Fruit fly (Drosophila melanogaster) whole organism, embryonic: ENCODE results near the gene Mybbp1A.

Experiments used
- Ada2b ChIP-seq: fragments of 200-800 bp; sonication (Bioruptor generic); IDR thresholded peaks from 2 replicates; pipeline ENCODE4 v1.3.6; 2022; ENCODE audit warnings: missing biosample characterization, missing genetic modification characterization
- Adf1 ChIP-seq: fragments of 200-800 bp; sonication (Bioruptor generic); IDR thresholded peaks from 2 replicates; pipeline ENCODE4 v1.3.6; 2022; ENCODE audit warnings: missing biosample characterization, missing genetic modification characterization
- Bgb ChIP-seq: fragments of 200-800 bp; sonication (Bioruptor generic); IDR thresholded peaks from 2 replicates; pipeline ENCODE4 v1.3.6; 2022; ENCODE audit warnings: missing biosample characterization, missing genetic modification characterization; ENCODE audit not compliant: partially characterized antibody
- Blimp-1 ChIP-seq: fragments of 200-800 bp; sonication (Bioruptor generic); optimal IDR thresholded peaks from 3 replicates; lab custom pipeline; 2018; ENCODE audit warnings: missing biosample characterization, missing genetic modification characterization, mild to moderate bottlenecking, moderate library complexity, missing genetic modification reagents
- CG10565 ChIP-seq: fragments of 200-800 bp; sonication (Bioruptor generic); optimal IDR thresholded peaks from 3 replicates; lab custom pipeline; 2016; ENCODE audit warnings: missing biosample characterization, mild to moderate bottlenecking, missing genetic modification characterization
- CG12659 ChIP-seq: fragments of 200-800 bp; sonication (Bioruptor generic); optimal IDR thresholded peaks from 3 replicates; lab custom pipeline; 2017; ENCODE audit warnings: mild to moderate bottlenecking, missing biosample characterization, missing genetic modification reagents, missing genetic modification characterization
- CG12942 ChIP-seq: fragments of 200-800 bp; sonication (Bioruptor generic); optimal IDR thresholded peaks from 3 replicates; lab custom pipeline; 2016; ENCODE audit warnings: missing biosample characterization, missing genetic modification characterization
- CG13624 ChIP-seq: fragments of 200-800 bp; sonication (Bioruptor generic); optimal IDR thresholded peaks from 2 replicates; lab custom pipeline; 2016; ENCODE audit warnings: missing biosample characterization, missing genetic modification characterization
- CG14014 ChIP-seq: fragments of 200-800 bp; sonication (Bioruptor generic); IDR thresholded peaks from 2 replicates; pipeline ENCODE4 v1.3.6; 2022; ENCODE audit warnings: missing biosample characterization, missing genetic modification characterization
- CG14965 ChIP-seq: fragments of 200-800 bp; sonication (Bioruptor generic); optimal IDR thresholded peaks from 2 replicates; lab custom pipeline; 2016; ENCODE audit warnings: missing biosample characterization, missing genetic modification characterization, borderline replicate concordance
- CG15479 ChIP-seq: fragments of 200-800 bp; sonication (Bioruptor generic); optimal IDR thresholded peaks from 3 replicates; lab custom pipeline; 2019; ENCODE audit warnings: missing biosample characterization, mild to moderate bottlenecking, missing genetic modification characterization, moderate library complexity
- CG16813 ChIP-seq: fragments of 200-800 bp; sonication (Bioruptor generic); IDR thresholded peaks from 3 replicates; pipeline ENCODE4 v1.3.6; 2022; ENCODE audit warnings: missing biosample characterization, missing genetic modification characterization; ENCODE audit not compliant: partially characterized antibody
- CG2889 ChIP-seq: fragments of 200-800 bp; sonication (Bioruptor generic); IDR thresholded peaks from 3 replicates; pipeline ENCODE4 v1.3.6; 2022; ENCODE audit warnings: missing biosample characterization, missing genetic modification characterization
- CG30020 ChIP-seq: fragments of 200-800 bp; optimal IDR thresholded peaks from 2 replicates; lab custom pipeline; 2019; ENCODE audit warnings: missing biosample characterization, mild to moderate bottlenecking, missing genetic modification characterization, moderate library complexity
- CG32767 ChIP-seq: fragments of 200-800 bp; sonication (Bioruptor generic); IDR thresholded peaks from 2 replicates; pipeline ENCODE4 v1.3.6; 2022; ENCODE audit warnings: missing biosample characterization, missing genetic modification characterization
- CG34376 ChIP-seq: fragments of 200-800 bp; sonication (Bioruptor generic); optimal IDR thresholded peaks from 2 replicates; lab custom pipeline; 2018; ENCODE audit warnings: missing biosample characterization, mild to moderate bottlenecking, missing genetic modification characterization
- CG7987 ChIP-seq: fragments of 200-800 bp; sonication (Bioruptor generic); optimal IDR thresholded peaks from 2 replicates; lab custom pipeline; 2018; ENCODE audit warnings: missing biosample characterization, mild to moderate bottlenecking, missing genetic modification characterization, moderate library complexity
- CTCF ChIP-seq: fragments of 200-800 bp; sonication (Bioruptor generic); optimal IDR thresholded peaks from 2 replicates; lab custom pipeline; 2017; ENCODE audit warnings: missing biosample characterization, mild to moderate bottlenecking, missing genetic modification characterization, moderate library complexity
- Dll ChIP-seq: fragments of 200-800 bp; sonication (Bioruptor generic); IDR thresholded peaks from 4 replicates; pipeline ENCODE4 v1.3.6; 2022; ENCODE audit warnings: missing biosample characterization, missing genetic modification characterization; ENCODE audit not compliant: partially characterized antibody
- E2f2 ChIP-seq: fragments of 200-800 bp; sonication (Bioruptor generic); IDR thresholded peaks from 2 replicates; pipeline ENCODE4 v1.3.6; 2022; ENCODE audit warnings: missing biosample characterization, missing genetic modification characterization
- HLHmδ ChIP-seq: fragments of 200-800 bp; sonication (Bioruptor generic); optimal IDR thresholded peaks from 2 replicates; lab custom pipeline; 2018; ENCODE audit warnings: missing biosample characterization, mild to moderate bottlenecking, missing genetic modification characterization, moderate library complexity
- Lpt ChIP-seq: fragments of >200 bp; optimal IDR thresholded peaks from 2 replicates; lab custom pipeline; 2018; ENCODE audit warnings: missing biosample characterization, missing genetic modification characterization
- Mad ChIP-seq: fragments of 200-800 bp; sonication (Bioruptor generic); optimal IDR thresholded peaks from 2 replicates; lab custom pipeline; 2016; ENCODE audit warnings: missing biosample characterization, missing genetic modification characterization
- Max ChIP-seq: fragments of 200-800 bp; sonication (Bioruptor generic); optimal IDR thresholded peaks from 2 replicates; lab custom pipeline; 2016; ENCODE audit warnings: missing biosample characterization, mild to moderate bottlenecking, missing genetic modification characterization
- Med ChIP-seq: fragments of 200-800 bp; sonication (Bioruptor generic); peaks from one replicate; lab custom pipeline; 2016; ENCODE audit warnings: missing biosample characterization, missing genetic modification characterization, mild to moderate bottlenecking, inconsistent platforms, moderate library complexity
- Pdp1 ChIP-seq, 2 experiments: fragments of 200-800 bp; sonication (Bioruptor generic); optimal IDR thresholded peaks; 3 replicates each; lab custom pipeline; 2016; ENCODE audit warnings: missing biosample characterization in 2 of 2, missing genetic modification characterization in 2 of 2, mild to moderate bottlenecking in 1 of 2, moderate library complexity in 1 of 2
- Sry-β ChIP-seq: fragments of 200-800 bp; sonication (Bioruptor generic); optimal IDR thresholded peaks from 2 replicates; lab custom pipeline; 2018; ENCODE audit warnings: missing biosample characterization, mild to moderate bottlenecking, missing genetic modification characterization, moderate library complexity
- ac ChIP-seq: fragments of 200-800 bp; sonication (Bioruptor generic); optimal IDR thresholded peaks from 3 replicates; lab custom pipeline; 2017; ENCODE audit warnings: missing biosample characterization, mild to moderate bottlenecking, missing genetic modification characterization
- btn ChIP-seq: fragments of 200-800 bp; sonication (Bioruptor generic); optimal IDR thresholded peaks from 2 replicates; lab custom pipeline; 2016; ENCODE audit warnings: missing biosample characterization, missing genetic modification characterization
- chinmo ChIP-seq: fragments of 200-800 bp; sonication (Bioruptor generic); IDR thresholded peaks from 4 replicates; pipeline ENCODE4 v1.3.6; 2022; ENCODE audit warnings: missing biosample characterization, missing genetic modification characterization; ENCODE audit not compliant: partially characterized antibody
- cwo ChIP-seq: fragments of 200-800 bp; sonication (Bioruptor generic); optimal IDR thresholded peaks from 3 replicates; lab custom pipeline; 2017; ENCODE audit warnings: missing biosample characterization, missing genetic modification characterization, mild to moderate bottlenecking, moderate library complexity, missing genetic modification reagents
- ewg ChIP-seq: fragments of 200-800 bp; sonication (Bioruptor generic); optimal IDR thresholded peaks from 3 replicates; lab custom pipeline; 2017; ENCODE audit warnings: mild to moderate bottlenecking, missing biosample characterization, missing genetic modification reagents, missing genetic modification characterization
- gce ChIP-seq: fragments of 200-800 bp; sonication (Bioruptor generic); IDR thresholded peaks from 3 replicates; pipeline ENCODE4 v1.3.6; 2022; ENCODE audit warnings: missing biosample characterization, missing genetic modification characterization
- gcm ChIP-seq: fragments of 200-800 bp; sonication (Bioruptor generic); optimal IDR thresholded peaks from 2 replicates; lab custom pipeline; 2019; ENCODE audit warnings: missing biosample characterization, mild to moderate bottlenecking, missing genetic modification characterization, moderate library complexity
- gsb-n ChIP-seq: fragments of 200-800 bp; sonication (Bioruptor generic); optimal IDR thresholded peaks from 3 replicates; lab custom pipeline; 2018; ENCODE audit warnings: missing biosample characterization, mild to moderate bottlenecking, missing genetic modification characterization
- kni ChIP-seq: fragments of 200-800 bp; sonication (Bioruptor generic); optimal IDR thresholded peaks from 3 replicates; lab custom pipeline; 2017; ENCODE audit warnings: mild to moderate bottlenecking, missing biosample characterization, missing genetic modification reagents, missing genetic modification characterization
- lbe ChIP-seq: fragments of 200-800 bp; sonication (Bioruptor generic); optimal IDR thresholded peaks from 2 replicates; lab custom pipeline; 2016; ENCODE audit warnings: missing biosample characterization, mild to moderate bottlenecking, missing genetic modification characterization
- lilli ChIP-seq: fragments of 200-800 bp; sonication (Bioruptor generic); optimal IDR thresholded peaks from 3 replicates; lab custom pipeline; 2016; ENCODE audit warnings: missing biosample characterization, missing genetic modification characterization
- oc ChIP-seq: fragments of 200-800 bp; sonication (Bioruptor generic); optimal IDR thresholded peaks from 2 replicates; lab custom pipeline; 2018; ENCODE audit warnings: missing biosample characterization, mild to moderate bottlenecking, missing genetic modification characterization, moderate library complexity
- peb ChIP-seq: fragments of 200-800 bp; sonication (Bioruptor generic); IDR thresholded peaks from 2 replicates; pipeline ENCODE4 v1.3.6; 2022; ENCODE audit warnings: missing biosample characterization, missing genetic modification characterization
- sima ChIP-seq: fragments of 200-800 bp; sonication (Bioruptor generic); optimal IDR thresholded peaks from 2 replicates; lab custom pipeline; 2016; ENCODE audit warnings: missing biosample characterization, missing genetic modification characterization
- so ChIP-seq: fragments of 200-800 bp; sonication (Bioruptor generic); IDR thresholded peaks from 3 replicates; pipeline ENCODE4 v1.3.6; 2022; ENCODE audit warnings: missing biosample characterization, missing genetic modification characterization
- sr ChIP-seq: fragments of 200-800 bp; sonication (Bioruptor generic); IDR thresholded peaks from 3 replicates; pipeline ENCODE4 v1.3.6; 2022; ENCODE audit warnings: missing biosample characterization, missing genetic modification characterization
- tgo ChIP-seq: fragments of 200-800 bp; sonication (Bioruptor generic); IDR thresholded peaks from 3 replicates; pipeline ENCODE4 v1.3.6; 2022; ENCODE audit warnings: missing biosample characterization, missing genetic modification characterization
- tll ChIP-seq, 2 experiments: fragments of 200-800 bp in 1 of 2; fragments of >200 bp in 1 of 2; sonication (Bioruptor generic) in 1 of 2; optimal IDR thresholded peaks; 2 replicates each; lab custom pipeline; 2017 to 2019; ENCODE audit warnings: missing biosample characterization in 2 of 2, missing genetic modification characterization in 2 of 2, mild to moderate bottlenecking in 1 of 2, moderate library complexity in 1 of 2
- toy ChIP-seq: fragments of 200-800 bp; sonication (Bioruptor generic); IDR thresholded peaks from 2 replicates; pipeline ENCODE4 v1.3.6; 2022; ENCODE audit warnings: missing biosample characterization, missing genetic modification characterization
- zf30C ChIP-seq: fragments of 200-800 bp; sonication (Bioruptor generic); optimal IDR thresholded peaks from 3 replicates; lab custom pipeline; 2018; ENCODE audit warnings: missing biosample characterization, mild to moderate bottlenecking, missing genetic modification characterization
- zfh2 ChIP-seq: fragments of 200-800 bp; sonication (Bioruptor generic); optimal IDR thresholded peaks from 2 replicates; lab custom pipeline; 2016; ENCODE audit warnings: missing biosample characterization, missing genetic modification characterization

Gene Mybbp1A

dm6 chrX:636606-637530 is 7.3 kb downstream of the Mybbp1A start (continued):
- TF ChIP-seq gcm (GFP tag; lab: Kevin White, UChicago) (no peak), CG14965 (no peak), lilli (GFP tag; lab: Kevin White, UChicago) (no peak), gsb-n (tag; lab: Kevin White, UChicago) (no peak), CG32767 (GFP tag; lab: Robert Waterston, UW) (0 out of 2 replicates have a peak, but pooled peaks have one; percentile 39), CG30020 (tag; lab: Kevin White, UChicago) (no peak), Ada2b (GFP tag; lab: Robert Waterston, UW) (no peak), E2f2 (no peak), CTCF (GFP tag; lab: Kevin White, UChicago) (peak; percentile 4), Lpt (GFP tag; lab: Kevin White, UChicago) (no peak), CG15479 (GFP tag; lab: Kevin White, UChicago) (peak; percentile 63), oc (tag; lab: Kevin White, UChicago) (peak; percentile 12), btn (no peak), Dll (0 out of 4 replicates have a peak, but pooled peaks have one; percentile 22), sr (GFP tag; lab: Robert Waterston, UW) (peak; percentile 76; the same call in 2 of the 3 replicates), tgo (GFP tag; lab: Robert Waterston, UW) (no peak), CG12659 (GFP tag; lab: Kevin White, UChicago) (no peak), CG13624 (GFP tag; lab: Kevin White, UChicago) (peak; percentile 46), Bgb (peak; percentile 38; the same call in 1 of the 2 replicates), Blimp-1 (GFP tag; lab: Kevin White, UChicago) (peak; percentile 82), Max (GFP tag; lab: Kevin White, UChicago) (peak; percentile 48), so (GFP tag; lab: Robert Waterston, UW) (no peak), lbe (GFP tag; lab: Kevin White, UChicago) (no peak), Mad (GFP tag; lab: Kevin White, UChicago) (no peak), ac (no peak), toy (GFP tag; lab: Robert Waterston, UW) (no peak), kni (GFP tag; lab: Kevin White, UChicago) (peak; percentile 56), Adf1 (peak; percentile 39; the same call in 1 of the 2 replicates), Med (GFP tag; lab: Kevin White, UChicago) (peak; percentile 75), zf30C (GFP tag; lab: Kevin White, UChicago) (no peak), ewg (GFP tag; lab: Kevin White, UChicago) (peak; percentile 79), gce (GFP tag; lab: Robert Waterston, UW) (no peak), CG16813 (GFP tag; lab: Robert Waterston, UW) (0 out of 3 replicates have a peak, but pooled peaks have one; percentile 8), CG14014 (GFP tag; lab: Robert Waterston, UW) (no peak), CG2889 (GFP tag; lab: Robert Waterston, UW) (no peak), peb (GFP tag; lab: Robert Waterston, UW) (no peak), CG7987 (GFP tag; lab: Kevin White, UChicago) (peak; percentile 23), sima (GFP tag; lab: Kevin White, UChicago) (no peak), CG34376 (GFP tag; lab: Kevin White, UChicago) (peak; percentile 27), zfh2 (GFP tag; lab: Kevin White, UChicago) (no peak), CG10565 (GFP tag; lab: Kevin White, UChicago) (no peak), chinmo (GFP tag; lab: Robert Waterston, UW) (peak; percentile 94), tll (GFP tag; optimal IDR thresholded peaks at IDR 0.05; lab: Kevin White, UChicago) (peak in 1 of 2 experiments; percentile 4), Sry-β (GFP tag; lab: Kevin White, UChicago) (no peak), HLHmδ (GFP tag; lab: Kevin White, UChicago) (peak; percentile 53), cwo (GFP tag; lab: Kevin White, UChicago) (peak; percentile 66), CG12942 (no peak), Pdp1 (GFP tag; optimal IDR thresholded peaks at IDR 0.05; lab: Kevin White, UChicago) (peak in 1 of 2 experiments; percentile 48)
